Worm (Caenorhabditis elegans): Measurements from ENCODE around the gene C36C5.12.

The C36C5.12 gene

ce11 chrV:3118167-3118566 is 41.0 kb downstream of the C36C5.12 start, which contains the start of gene clec-210:
TSS of gene clec-210 (plus strand) at chrV:3118377.
- TF ChIP-seq ceh-13 (GFP tag; optimal IDR thresholded peaks at IDR 0.05) (no peak), sea-1 (GFP tag; conservative IDR thresholded peaks at IDR 0.05) (no peak), flt-1 (GFP tag; IDR thresholded peaks at IDR 0.05) (no peak), tra-4 (tag; optimal IDR thresholded peaks at IDR 0.05) (no peak)

ce11 chrV:3114973-3115372 is 44.2 kb downstream of the C36C5.12 start, which contains the start of gene Y73C8C.3:
TSS of gene Y73C8C.3 (plus strand) at chrV:3115273.
- no peak for TF ChIP-seq tbx-11 (GFP tag; IDR thresholded peaks at IDR 0.05)
- no peak for TF ChIP-seq flt-1 (GFP tag; IDR thresholded peaks at IDR 0.05)
- no peak for TF ChIP-seq ets-7 (tag; optimal IDR thresholded peaks at IDR 0.05)
- TF ChIP-seq scrt-1 (GFP tag; IDR thresholded peaks at IDR 0.05) = no peak
- TF ChIP-seq aly-1 (tag; optimal IDR thresholded peaks at IDR 0.05) = no peak
- no peak for TF ChIP-seq B0310.2 (tag; optimal IDR thresholded peaks at IDR 0.05)
- TF ChIP-seq F13C5.2 (tag; optimal IDR thresholded peaks at IDR 0.05) = no peak
- no peak for TF ChIP-seq ceh-13 (GFP tag; optimal IDR thresholded peaks at IDR 0.05)
- TF ChIP-seq tbx-37 (GFP tag; conservative IDR thresholded peaks at IDR 0.05) = no peak

ce11 chrV:3113751-3114150 is 45.4 kb downstream of the C36C5.12 start, which contains the start of gene Y73C8C.8:
TSS of gene Y73C8C.8 (minus strand) at chrV:3113851.
- TF ChIP-seq tbx-11 (GFP tag; IDR thresholded peaks at IDR 0.05) (no peak), hnd-1 (tag; optimal IDR thresholded peaks at IDR 0.05) (no peak), ets-7 (tag; optimal IDR thresholded peaks at IDR 0.05) (no peak), ceh-36 (tag; optimal IDR thresholded peaks at IDR 0.05) (no peak), scrt-1 (GFP tag; IDR thresholded peaks at IDR 0.05) (no peak), F13C5.2 (tag; optimal IDR thresholded peaks at IDR 0.05) (no peak), aly-1 (tag; optimal IDR thresholded peaks at IDR 0.05) (no peak), tbx-37 (GFP tag; conservative IDR thresholded peaks at IDR 0.05) (no peak), ceh-13 (GFP tag; optimal IDR thresholded peaks at IDR 0.05) (no peak), B0310.2 (tag; optimal IDR thresholded peaks at IDR 0.05) (no peak), hmbx-1 (tag; optimal IDR thresholded peaks at IDR 0.05) (no peak), hmg-4 (GFP tag; optimal IDR thresholded peaks at IDR 0.05) (no peak), tra-4 (tag; optimal IDR thresholded peaks at IDR 0.05) (no peak), flt-1 (GFP tag; IDR thresholded peaks at IDR 0.05) (no peak), sea-1 (GFP tag; conservative IDR thresholded peaks at IDR 0.05) (no peak)

- TF ChIP-seq ceh-36 (tag; optimal IDR thresholded peaks at IDR 0.05) (no peak), tbx-11 (GFP tag; IDR thresholded peaks at IDR 0.05) (no peak), ama-1 (optimal IDR thresholded peaks at IDR 0.05) (no peak), tra-4 (tag; optimal IDR thresholded peaks at IDR 0.05) (no peak), hnd-1 (tag; optimal IDR thresholded peaks at IDR 0.05) (no peak), hmg-4 (GFP tag; optimal IDR thresholded peaks at IDR 0.05) (no peak), pes-1 (GFP tag; IDR thresholded peaks at IDR 0.05) (no peak)
These were observed 47.0 kb downstream of the C36C5.12 start for ce11 chrV:3112198-3112597.

Measured in whole organism, early embryonic.